Fruit fly (Drosophila melanogaster) whole organism, pupa: ENCODE data around the gene CG33483.

Experiments used
- CG13204 ChIP-seq: fragments of 200-800 bp; sonication (Bioruptor generic); optimal IDR thresholded peaks from 2 replicates; lab custom pipeline; 2018; ENCODE audit warnings: missing biosample characterization, mild to moderate bottlenecking, missing genetic modification characterization, moderate library complexity
- CG14655 ChIP-seq: fragments of 200-800 bp; sonication (Bioruptor generic); optimal IDR thresholded peaks from 3 replicates; lab custom pipeline; 2017; ENCODE audit warnings: mild to moderate bottlenecking, missing biosample characterization, missing genetic modification reagents, missing genetic modification characterization
- CG15710 ChIP-seq: fragments of 200-800 bp; sonication (Bioruptor generic); optimal IDR thresholded peaks from 2 replicates; lab custom pipeline; 2018; ENCODE audit warnings: missing biosample characterization, mild to moderate bottlenecking, missing genetic modification characterization, moderate library complexity
- CG17806 ChIP-seq: fragments of 200-800 bp; sonication (Bioruptor generic); optimal IDR thresholded peaks from 2 replicates; lab custom pipeline; 2018; ENCODE audit warnings: missing biosample characterization, mild to moderate bottlenecking, missing genetic modification characterization, moderate library complexity
- CG32121 ChIP-seq: fragments of 200-800 bp; sonication (Bioruptor generic); IDR thresholded peaks from 2 replicates; pipeline ENCODE4 v1.3.6; 2022; ENCODE audit warnings: missing biosample characterization, missing genetic modification characterization
- CG34367 ChIP-seq: fragments of 200-800 bp; sonication (Bioruptor generic); optimal IDR thresholded peaks from 2 replicates; lab custom pipeline; 2018; ENCODE audit warnings: missing biosample characterization, mild to moderate bottlenecking, missing genetic modification characterization
- CG4496 ChIP-seq: fragments of 200-800 bp; sonication (Bioruptor generic); IDR thresholded peaks from 3 replicates; pipeline ENCODE4 v1.3.6; 2022; ENCODE audit warnings: missing biosample characterization, missing genetic modification characterization
- CG8159 ChIP-seq: fragments of 200-800 bp; sonication (Bioruptor generic); optimal IDR thresholded peaks from 3 replicates; lab custom pipeline; 2018; ENCODE audit warnings: missing biosample characterization, mild to moderate bottlenecking, missing genetic modification characterization, moderate library complexity
- CG8301 ChIP-seq: fragments of 200-800 bp; sonication (Bioruptor generic); optimal IDR thresholded peaks from 2 replicates; lab custom pipeline; 2018; ENCODE audit warnings: missing biosample characterization, mild to moderate bottlenecking, missing genetic modification characterization
- CG9948 ChIP-seq: fragments of 200-800 bp; sonication (Bioruptor generic); optimal IDR thresholded peaks from 2 replicates; lab custom pipeline; 2018; ENCODE audit warnings: missing biosample characterization, mild to moderate bottlenecking, missing genetic modification characterization, moderate library complexity
- D1 ChIP-seq: fragments of 200-800 bp; sonication (Bioruptor generic); optimal IDR thresholded peaks from 2 replicates; lab custom pipeline; 2018; ENCODE audit warnings: missing biosample characterization, mild to moderate bottlenecking, missing genetic modification characterization, moderate library complexity
- EcR ChIP-seq: fragments of 200-800 bp; sonication (Bioruptor generic); optimal IDR thresholded peaks from 3 replicates; lab custom pipeline; 2019; ENCODE audit warnings: missing biosample characterization, missing genetic modification characterization, mild to moderate bottlenecking, moderate library complexity, missing genetic modification reagents
- Ets98B ChIP-seq: fragments of 200-800 bp; sonication (Bioruptor generic); IDR thresholded peaks from 2 replicates; pipeline ENCODE4 v1.3.6; 2022; ENCODE audit warnings: missing biosample characterization, missing genetic modification characterization
- Pif1A ChIP-seq: fragments of 200-800 bp; sonication (Bioruptor generic); optimal IDR thresholded peaks from 3 replicates; lab custom pipeline; 2016; ENCODE audit warnings: missing biosample characterization, missing genetic modification characterization
- Pif1B ChIP-seq: fragments of 200-800 bp; sonication (Bioruptor generic); optimal IDR thresholded peaks from 3 replicates; lab custom pipeline; 2016; ENCODE audit warnings: missing biosample characterization, missing genetic modification characterization
- Snoo ChIP-seq: fragments of 200-800 bp; sonication (Bioruptor generic); optimal IDR thresholded peaks from 3 replicates; lab custom pipeline; 2017; ENCODE audit warnings: missing biosample characterization, mild to moderate bottlenecking, missing genetic modification characterization, inconsistent platforms
- fd96Ca ChIP-seq: fragments of 200-800 bp; sonication (Bioruptor generic); IDR thresholded peaks from 3 replicates; pipeline ENCODE4 v1.3.6; 2022; ENCODE audit warnings: missing biosample characterization, missing genetic modification characterization
- gl ChIP-seq: fragments of 200-800 bp; sonication (Bioruptor generic); optimal IDR thresholded peaks from 2 replicates; lab custom pipeline; 2018; ENCODE audit warnings: missing biosample characterization, mild to moderate bottlenecking, missing genetic modification characterization
- rn ChIP-seq: fragments of 200-800 bp; sonication (Bioruptor generic); IDR thresholded peaks from 2 replicates; pipeline ENCODE4 v1.3.6; 2022; ENCODE audit warnings: missing biosample characterization, missing genetic modification characterization

Gene CG33483

DNA sequence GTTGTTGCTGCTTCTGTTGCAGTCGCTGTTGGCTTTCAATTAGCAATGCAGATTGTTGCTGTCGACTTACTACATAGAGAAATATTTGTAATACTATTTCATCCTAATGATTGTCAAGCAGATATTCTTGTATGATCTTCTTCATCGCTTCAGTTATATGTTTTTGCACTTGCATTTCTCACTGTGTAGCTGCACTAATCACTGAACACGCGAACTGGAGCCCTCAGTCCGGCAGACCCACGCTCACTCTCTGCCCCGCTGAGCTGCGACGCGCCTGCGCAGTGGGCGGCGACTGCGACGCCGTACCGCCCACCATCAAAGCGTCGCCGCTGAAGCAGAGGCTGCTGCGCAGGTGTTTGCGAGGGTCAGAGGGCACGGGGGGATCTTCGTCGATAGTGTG lies 27.3 kb downstream of the CG33483 start:
- TF ChIP-seq CG32121 (GFP tag; lab: Robert Waterston, UW) = 0 out of 2 replicates have a peak, but pooled peaks have one; percentile 11
- peak; percentile 18 for TF ChIP-seq CG8301 (tag; lab: Kevin White, UChicago)
- 0 out of 3 replicates have a peak, but pooled peaks have one; percentile 16 for TF ChIP-seq fd96Ca
- 0 out of 3 replicates have a peak, but pooled peaks have one; percentile 58 for TF ChIP-seq CG4496 (GFP tag; lab: Robert Waterston, UW)
- TF ChIP-seq CG15710 (tag; lab: Kevin White, UChicago) = no peak
- no peak for TF ChIP-seq Snoo (tag; lab: Kevin White, UChicago)
- peak; percentile 38; the same call in 1 of the 2 replicates for TF ChIP-seq Ets98B (GFP tag; lab: Robert Waterston, UW)
- no peak for TF ChIP-seq CG17806 (tag; lab: Kevin White, UChicago)
- TF ChIP-seq CG14655 = peak; percentile 38
- peak; percentile 1 for TF ChIP-seq CG13204 (GFP tag; lab: Kevin White, UChicago)
- no peak for TF ChIP-seq Pif1B (GFP tag; lab: Kevin White, UChicago)

DNA sequence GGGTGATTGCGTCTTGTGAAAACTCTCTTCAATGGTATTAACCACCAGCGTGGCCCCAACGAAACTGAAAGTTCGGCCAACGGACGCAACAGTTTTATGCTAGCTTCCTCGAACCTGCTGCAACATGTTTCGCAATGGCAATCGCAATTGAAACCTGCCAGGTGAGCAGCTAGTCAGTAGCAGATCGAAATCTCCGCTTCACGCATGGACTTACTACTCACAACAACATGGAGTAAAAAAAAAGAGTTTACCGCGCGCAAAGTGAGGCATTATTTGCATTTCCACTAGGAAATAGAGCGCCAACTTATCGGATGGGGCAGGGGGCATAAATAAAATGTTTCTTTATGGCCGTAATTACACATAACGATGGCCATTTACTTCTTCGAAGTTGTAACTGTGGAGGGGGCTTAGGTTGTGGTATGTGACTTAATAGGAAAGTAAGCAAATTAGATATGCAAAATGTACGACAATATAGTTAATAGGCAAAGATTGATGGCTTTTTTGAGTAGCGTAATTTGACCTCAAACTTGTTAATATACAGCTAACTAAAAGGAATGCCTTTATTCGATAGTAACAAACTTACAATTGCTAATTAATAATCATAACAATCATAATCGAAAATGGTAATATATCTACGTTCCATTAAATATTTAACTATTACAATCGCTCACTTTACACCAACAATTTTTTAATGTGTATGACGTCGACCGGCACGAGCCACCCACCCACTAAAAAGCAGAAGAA lies 29.5 kb downstream of the CG33483 start, which contains the start of gene CG15545:
TSS of gene CG15545 (minus strand) at position 51 of the 744 bp plus-strand sequence.
- TF ChIP-seq CG8301 (tag; lab: Kevin White, UChicago) (peak; percentile 72), CG14655 (peak; percentile 77), CG9948 (tag; lab: Kevin White, UChicago) (no peak)

DNA sequence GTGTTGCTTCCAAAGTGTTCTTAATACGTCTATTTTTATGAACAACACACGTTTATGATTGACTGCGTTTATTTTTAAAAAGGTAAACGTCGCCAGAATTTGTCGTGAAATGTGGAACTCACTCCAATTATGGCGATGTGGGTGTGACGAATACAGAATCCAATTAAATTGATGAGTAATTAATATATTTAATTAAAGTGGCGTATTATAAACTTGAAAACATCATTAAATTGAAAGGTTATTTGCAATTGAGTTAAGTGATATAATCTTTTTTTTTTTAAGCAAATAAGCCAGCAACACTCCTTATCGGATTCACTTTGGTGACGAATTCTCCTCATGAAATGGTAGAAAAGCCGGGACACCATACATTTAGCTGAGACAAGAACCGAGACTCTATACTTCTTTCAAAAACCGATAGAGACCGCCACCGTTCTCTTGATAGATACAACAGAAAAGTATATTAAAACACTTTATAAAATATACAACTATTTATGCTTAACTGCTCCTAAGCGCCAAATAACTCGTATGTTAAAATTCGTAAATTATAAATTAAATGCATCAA lies 31.6 kb downstream of the CG33483 start:
- no peak for TF ChIP-seq CG32121 (GFP tag; lab: Robert Waterston, UW)
- TF ChIP-seq D1 = peak; percentile 18
- TF ChIP-seq CG4496 (GFP tag; lab: Robert Waterston, UW) = 0 out of 3 replicates have a peak, but pooled peaks have one; percentile 11

DNA sequence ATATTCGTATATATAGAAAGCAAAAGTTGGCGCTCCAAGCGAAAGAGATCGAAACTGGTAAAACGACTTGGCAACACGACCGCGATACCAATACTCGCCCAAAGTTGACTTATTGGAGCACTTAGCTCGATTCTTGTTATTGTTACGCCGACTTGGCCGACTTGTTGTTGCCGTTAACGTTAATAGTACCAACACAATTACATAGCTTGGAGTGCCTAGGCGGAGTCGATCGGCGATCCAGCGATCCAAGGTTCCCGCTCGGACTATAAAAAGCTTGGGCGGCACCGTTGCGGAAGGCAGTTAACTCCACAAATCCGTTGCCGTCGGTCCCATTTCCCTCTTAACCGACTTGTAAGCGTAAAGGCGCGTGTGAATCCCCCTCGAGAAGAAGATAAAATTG lies 34.7 kb downstream of the CG33483 start, which contains the start of gene Cpr100A:
TSS of gene Cpr100A (plus strand) at position 290 of the 400 bp plus-strand sequence.
- TF ChIP-seq CG13204 (GFP tag; lab: Kevin White, UChicago) (peak; percentile 38), Pif1B (GFP tag; lab: Kevin White, UChicago) (no peak), CG8301 (tag; lab: Kevin White, UChicago) (no peak), EcR (peak; percentile 57)

DNA sequence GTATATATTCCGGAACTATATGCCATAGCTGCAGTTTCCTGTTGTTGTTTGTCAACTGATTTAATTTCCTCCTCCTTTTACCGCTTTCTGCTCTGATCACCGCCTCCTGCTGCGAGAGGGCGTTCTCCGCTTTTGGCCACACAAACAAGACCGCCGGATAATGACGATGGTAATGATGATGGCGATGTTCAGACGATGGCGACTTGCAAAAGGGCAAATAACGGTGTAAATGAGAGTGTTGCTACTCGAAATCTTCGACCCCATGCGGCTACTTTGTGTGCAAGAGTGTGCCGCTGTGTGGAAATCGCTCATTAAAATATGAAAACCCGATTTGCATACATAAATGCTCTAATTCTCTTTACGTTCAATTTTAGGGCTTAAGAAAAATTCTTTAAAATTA lies 36.1 kb downstream of the CG33483 start:
- TF ChIP-seq CG13204 (GFP tag; lab: Kevin White, UChicago) (no peak), rn (GFP tag; lab: Robert Waterston, UW) (no peak), CG8301 (tag; lab: Kevin White, UChicago) (no peak), CG32121 (GFP tag; lab: Robert Waterston, UW) (no peak), gl (no peak)

DNA sequence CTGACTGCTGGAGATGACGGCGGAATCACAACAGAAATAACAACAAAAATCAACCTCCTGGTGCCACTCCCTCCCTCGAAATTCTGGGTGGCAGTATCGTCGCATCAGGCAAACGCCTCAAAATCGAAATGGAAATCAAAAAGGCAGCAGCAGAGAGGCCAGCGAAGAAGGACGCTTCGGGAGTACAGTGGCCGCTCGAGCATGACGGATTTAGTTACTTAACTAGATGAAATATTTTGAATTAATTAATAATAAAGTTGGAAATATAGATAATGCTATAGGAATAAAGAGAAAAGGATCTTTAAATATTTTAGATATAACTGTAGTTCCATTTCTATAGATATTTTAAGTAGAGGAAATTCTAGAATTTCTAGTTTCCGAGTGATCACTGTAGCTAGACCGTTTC lies 36.6 kb downstream of the CG33483 start:
- TF ChIP-seq CG15710 (tag; lab: Kevin White, UChicago) (peak; percentile 53), gl (no peak), CG14655 (no peak), CG8159 (tag; lab: Kevin White, UChicago) (peak; percentile 56), rn (GFP tag; lab: Robert Waterston, UW) (no peak), fd96Ca (no peak), CG9948 (tag; lab: Kevin White, UChicago) (peak; percentile 11)

DNA sequence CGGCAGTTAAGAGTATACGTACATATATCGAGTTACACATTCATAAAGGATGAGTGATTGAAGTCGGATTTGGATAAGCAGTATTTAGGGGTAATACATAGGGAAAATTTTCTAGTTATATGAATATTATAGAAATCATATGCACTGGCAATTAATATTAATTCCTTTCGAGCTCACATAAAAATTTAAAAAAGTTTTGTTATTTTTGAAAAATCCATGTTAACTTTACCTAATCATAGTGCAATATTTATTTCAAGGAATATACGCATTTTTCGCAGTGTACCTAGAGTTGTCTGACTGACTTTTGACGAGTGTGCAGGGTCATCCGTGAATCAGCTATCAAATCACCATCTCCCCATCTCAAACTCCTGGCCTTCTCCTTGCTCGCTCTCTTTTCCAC lies 37.5 kb downstream of the CG33483 start:
- no peak for TF ChIP-seq Ets98B (GFP tag; lab: Robert Waterston, UW)
- TF ChIP-seq Pif1A = peak; percentile 33
- peak; percentile 65 for TF ChIP-seq CG15710 (tag; lab: Kevin White, UChicago)
- peak; percentile 39 for TF ChIP-seq CG17806 (tag; lab: Kevin White, UChicago)
- TF ChIP-seq Pif1B (GFP tag; lab: Kevin White, UChicago) = no peak
- 0 out of 3 replicates have a peak, but pooled peaks have one; percentile 49 for TF ChIP-seq CG4496 (GFP tag; lab: Robert Waterston, UW)
- TF ChIP-seq CG8301 (tag; lab: Kevin White, UChicago) = peak; percentile 43
- TF ChIP-seq CG14655 = peak; percentile 33
- TF ChIP-seq rn (GFP tag; lab: Robert Waterston, UW) = no peak
- TF ChIP-seq CG34367 = peak; percentile 25
- TF ChIP-seq Snoo (tag; lab: Kevin White, UChicago) = no peak
- peak; percentile 33 for TF ChIP-seq CG9948 (tag; lab: Kevin White, UChicago)
- peak; percentile 73 for TF ChIP-seq CG8159 (tag; lab: Kevin White, UChicago)
